Worm (Caenorhabditis elegans) whole organism, early embryonic: ENCODE measurements around the gene M106.3.

ENCODE experiments used
- B0310.2 ChIP-seq: sonication (generic microtip); optimal IDR thresholded peaks from 2 replicates; lab custom pipeline; 2016; ENCODE audit warnings: mild to moderate bottlenecking, missing genetic modification characterization, missing compliant biosample characterization
- ama-1 ChIP-seq: fragments of 150-350 bp; optimal IDR thresholded peaks from 2 replicates; lab custom pipeline; 2014
- flt-1 ChIP-seq: fragments of 200-800 bp; sonication (Bioruptor generic); IDR thresholded peaks from 2 replicates; pipeline ENCODE4 v1.3.6; 2022; ENCODE audit warnings: missing genetic modification characterization, missing compliant biosample characterization

- TF ChIP-seq B0310.2 (tag; lab: Kevin White, UChicago): no peak
- TF ChIP-seq ama-1: no peak
- TF ChIP-seq flt-1: no peak
Measured at ce11 chrII:10829572-10829971, 31.1 kb downstream of the M106.3 start.
